Worm (Caenorhabditis elegans) whole organism, L2 larva: ENCODE results near the gene lron-10.
A peak's percentile ranks its signal among the peaks of the same experiment; 100 is the strongest.

Experiments
- C34F6.9 ChIP-seq: fragments of 150-350 bp; optimal IDR thresholded peaks from 2 replicates; lab custom pipeline; 2014; ENCODE audit warnings: missing biosample characterization, missing genetic modification characterization
- F13H6.1 ChIP-seq: sonication (generic microtip); optimal IDR thresholded peaks from 2 replicates; lab custom pipeline; 2016; ENCODE audit warnings: missing genetic modification characterization, missing compliant biosample characterization
- R02D3.7 ChIP-seq: fragments of 150-350 bp; optimal IDR thresholded peaks from 2 replicates; lab custom pipeline; 2014; ENCODE audit warnings: missing biosample characterization, missing genetic modification characterization
- Y55F3AM.14 ChIP-seq: fragments of 200-800 bp; sonication (Bioruptor generic); optimal IDR thresholded peaks from 2 replicates; lab custom pipeline; 2018; ENCODE audit warnings: mild to moderate bottlenecking, missing genetic modification characterization, missing compliant biosample characterization
- ZK546.5 ChIP-seq: sonication (generic microtip); optimal IDR thresholded peaks from 2 replicates; lab custom pipeline; 2017; ENCODE audit warnings: missing biosample characterization, missing genetic modification characterization
- alr-1 ChIP-seq: fragments of 150-350 bp; optimal IDR thresholded peaks from 2 replicates; lab custom pipeline; 2014; ENCODE audit warnings: missing biosample characterization, missing genetic modification characterization
- aly-2 ChIP-seq: fragments of 150-350 bp; optimal IDR thresholded peaks from 2 replicates; lab custom pipeline; 2014; ENCODE audit warnings: missing biosample characterization, missing genetic modification characterization
- ama-1 ChIP-seq: fragments of 150-350 bp; optimal IDR thresholded peaks from 2 replicates; lab custom pipeline; 2018; ENCODE audit warnings: inconsistent platforms
- blmp-1 ChIP-seq: sonication (generic microtip); optimal IDR thresholded peaks from 2 replicates; lab custom pipeline; 2017; ENCODE audit warnings: missing genetic modification characterization, mild to moderate bottlenecking, missing compliant biosample characterization, antibody characterized with exemption, moderate library complexity; ENCODE audit not compliant: insufficient read depth
- ceh-16 ChIP-seq: fragments of 150-350 bp; optimal IDR thresholded peaks from 2 replicates; lab custom pipeline; 2014; ENCODE audit warnings: missing biosample characterization, missing genetic modification characterization
- ceh-82 ChIP-seq: fragments of 150-350 bp; optimal IDR thresholded peaks from 2 replicates; lab custom pipeline; 2014; ENCODE audit warnings: missing biosample characterization, missing genetic modification characterization
- crh-2 ChIP-seq: sonication (generic microtip); optimal IDR thresholded peaks from 2 replicates; lab custom pipeline; 2017; ENCODE audit warnings: missing biosample characterization, missing genetic modification characterization
- dmd-4 ChIP-seq: sonication (generic microtip); optimal IDR thresholded peaks from 2 replicates; lab custom pipeline; 2017; ENCODE audit warnings: missing biosample characterization, missing genetic modification characterization
- egl-27 ChIP-seq: sonication (generic microtip); optimal IDR thresholded peaks from 3 replicates; lab custom pipeline; 2017; ENCODE audit warnings: missing biosample characterization, missing genetic modification reagents, missing genetic modification characterization
- elt-1 ChIP-seq: fragments of 150-350 bp; optimal IDR thresholded peaks from 2 replicates; lab custom pipeline; 2014; ENCODE audit warnings: missing biosample characterization, missing genetic modification characterization
- elt-3 ChIP-seq: sonication (generic microtip); optimal IDR thresholded peaks from 2 replicates; lab custom pipeline; 2017; ENCODE audit warnings: missing biosample characterization, missing genetic modification characterization
- fos-1 ChIP-seq: fragments of 150-350 bp; optimal IDR thresholded peaks from 2 replicates; lab custom pipeline; 2014; ENCODE audit warnings: missing biosample characterization, missing genetic modification characterization
- gmeb-1 ChIP-seq: fragments of 150-350 bp; optimal IDR thresholded peaks from 2 replicates; lab custom pipeline; 2014; ENCODE audit warnings: missing biosample characterization, missing genetic modification characterization
- lin-11 ChIP-seq: fragments of 150-350 bp; sonication (generic microtip); optimal IDR thresholded peaks from 2 replicates; lab custom pipeline; 2014; ENCODE audit warnings: missing biosample characterization, missing genetic modification characterization, inconsistent platforms, mixed read lengths
- lin-13 ChIP-seq: fragments of 150-350 bp; optimal IDR thresholded peaks from 2 replicates; lab custom pipeline; 2014; ENCODE audit warnings: missing biosample characterization, missing genetic modification reagents, missing genetic modification characterization
- lin-39 ChIP-seq: fragments of 150-350 bp; optimal IDR thresholded peaks from 2 replicates; lab custom pipeline; 2014; ENCODE audit warnings: missing biosample characterization, missing genetic modification reagents, missing genetic modification characterization
- lsy-2 ChIP-seq, 2 experiments: fragments of 150-350 bp in 1 of 2; sonication (generic microtip) in 1 of 2; optimal IDR thresholded peaks; 2 replicates each; lab custom pipeline; 2014 to 2017; ENCODE audit warnings: missing biosample characterization in 2 of 2, missing genetic modification characterization in 2 of 2
- mab-5 ChIP-seq: fragments of 150-350 bp; optimal IDR thresholded peaks from 2 replicates; lab custom pipeline; 2014; ENCODE audit warnings: missing biosample characterization, missing genetic modification characterization
- mbf-1 ChIP-seq: sonication (generic microtip); optimal IDR thresholded peaks from 2 replicates; lab custom pipeline; 2017; ENCODE audit warnings: missing biosample characterization, missing genetic modification characterization
- mdl-1 ChIP-seq, 2 experiments: fragments of 150-350 bp in 1 of 2; sonication (generic microtip) in 1 of 2; optimal IDR thresholded peaks; 2 replicates each; lab custom pipeline; 2017; ENCODE audit warnings: missing biosample characterization in 2 of 2, missing genetic modification characterization in 2 of 2
- nhr-10 ChIP-seq: sonication (generic microtip); optimal IDR thresholded peaks from 2 replicates; lab custom pipeline; 2017; ENCODE audit warnings: missing biosample characterization, missing genetic modification characterization
- nhr-11 ChIP-seq: fragments of 150-350 bp; optimal IDR thresholded peaks from 2 replicates; lab custom pipeline; 2014; ENCODE audit warnings: missing biosample characterization, missing genetic modification characterization
- nhr-12 ChIP-seq: fragments of 150-350 bp; optimal IDR thresholded peaks from 2 replicates; lab custom pipeline; 2014; ENCODE audit warnings: missing biosample characterization, missing genetic modification characterization
- nhr-129 ChIP-seq: fragments of 150-350 bp; optimal IDR thresholded peaks from 2 replicates; lab custom pipeline; 2014; ENCODE audit warnings: missing biosample characterization, missing genetic modification characterization
- nhr-21 ChIP-seq: fragments of 150-350 bp; optimal IDR thresholded peaks from 2 replicates; lab custom pipeline; 2014; ENCODE audit warnings: missing biosample characterization, missing genetic modification characterization
- nhr-23 ChIP-seq: fragments of 150-350 bp; optimal IDR thresholded peaks from 2 replicates; lab custom pipeline; 2014; ENCODE audit warnings: missing biosample characterization, missing genetic modification reagents, missing genetic modification characterization
- nhr-237 ChIP-seq: fragments of 150-350 bp; optimal IDR thresholded peaks from 2 replicates; lab custom pipeline; 2014; ENCODE audit warnings: missing biosample characterization, missing genetic modification characterization
- nhr-6 ChIP-seq: fragments of 150-350 bp; optimal IDR thresholded peaks from 2 replicates; lab custom pipeline; 2014; ENCODE audit warnings: missing biosample characterization, missing genetic modification characterization
- nhr-77 ChIP-seq: fragments of 150-350 bp; optimal IDR thresholded peaks from 2 replicates; lab custom pipeline; 2014; ENCODE audit warnings: missing biosample characterization, missing genetic modification characterization
- peb-1 ChIP-seq: fragments of 150-350 bp; optimal IDR thresholded peaks from 2 replicates; lab custom pipeline; 2014; ENCODE audit warnings: missing biosample characterization, missing genetic modification characterization
- sem-4 ChIP-seq: fragments of 150-350 bp; optimal IDR thresholded peaks from 2 replicates; lab custom pipeline; 2014; ENCODE audit warnings: missing biosample characterization, missing genetic modification reagents, missing genetic modification characterization
- skn-1 ChIP-seq: sonication (generic microtip); optimal IDR thresholded peaks from 2 replicates; lab custom pipeline; 2017; ENCODE audit warnings: missing biosample characterization, missing genetic modification characterization
- sma-3 ChIP-seq: sonication (generic microtip); optimal IDR thresholded peaks from 2 replicates; lab custom pipeline; 2016; ENCODE audit warnings: missing genetic modification reagents, missing genetic modification characterization, missing compliant biosample characterization
- sma-9 ChIP-seq, 2 experiments: fragments of 150-350 bp in 1 of 2; sonication (generic microtip) in 1 of 2; optimal IDR thresholded peaks; 2 replicates each; lab custom pipeline; 2014 to 2016; ENCODE audit warnings: missing genetic modification characterization in 2 of 2, mild to moderate bottlenecking in 1 of 2, missing biosample characterization in 1 of 2, missing compliant biosample characterization in 1 of 2, missing genetic modification reagents in 1 of 2, moderate library complexity in 1 of 2
- snpc-4 ChIP-seq: fragments of 150-350 bp; optimal IDR thresholded peaks from 2 replicates; lab custom pipeline; 2014; ENCODE audit warnings: missing biosample characterization, missing genetic modification characterization
- unc-39 ChIP-seq: fragments of 150-350 bp; optimal IDR thresholded peaks from 2 replicates; lab custom pipeline; 2014; ENCODE audit warnings: missing biosample characterization, missing genetic modification characterization
- unc-55 ChIP-seq: fragments of 150-350 bp; sonication (generic microtip); optimal IDR thresholded peaks from 3 replicates; lab custom pipeline; 2014; ENCODE audit warnings: missing biosample characterization, missing genetic modification reagents, missing genetic modification characterization
- unc-62 ChIP-seq: fragments of 150-350 bp; optimal IDR thresholded peaks from 2 replicates; lab custom pipeline; 2014; ENCODE audit warnings: missing biosample characterization, missing genetic modification reagents, missing genetic modification characterization
- zag-1 ChIP-seq: fragments of 150-350 bp; optimal IDR thresholded peaks from 2 replicates; lab custom pipeline; 2014; ENCODE audit warnings: missing biosample characterization, missing genetic modification characterization
- ztf-1 ChIP-seq: fragments of 200-800 bp; sonication (Bioruptor generic); conservative IDR thresholded peaks from 2 replicates; pipeline ENCODE4 v1.3.6; 2022; ENCODE audit warnings: missing genetic modification characterization, missing compliant biosample characterization
- ztf-11 ChIP-seq: sonication (generic microtip); optimal IDR thresholded peaks from 2 replicates; lab custom pipeline; 2017; ENCODE audit warnings: missing biosample characterization, missing genetic modification characterization
- ztf-4 ChIP-seq: fragments of 150-350 bp; optimal IDR thresholded peaks from 2 replicates; lab custom pipeline; 2014; ENCODE audit warnings: missing biosample characterization, missing genetic modification characterization

The lron-10 gene

DNA sequence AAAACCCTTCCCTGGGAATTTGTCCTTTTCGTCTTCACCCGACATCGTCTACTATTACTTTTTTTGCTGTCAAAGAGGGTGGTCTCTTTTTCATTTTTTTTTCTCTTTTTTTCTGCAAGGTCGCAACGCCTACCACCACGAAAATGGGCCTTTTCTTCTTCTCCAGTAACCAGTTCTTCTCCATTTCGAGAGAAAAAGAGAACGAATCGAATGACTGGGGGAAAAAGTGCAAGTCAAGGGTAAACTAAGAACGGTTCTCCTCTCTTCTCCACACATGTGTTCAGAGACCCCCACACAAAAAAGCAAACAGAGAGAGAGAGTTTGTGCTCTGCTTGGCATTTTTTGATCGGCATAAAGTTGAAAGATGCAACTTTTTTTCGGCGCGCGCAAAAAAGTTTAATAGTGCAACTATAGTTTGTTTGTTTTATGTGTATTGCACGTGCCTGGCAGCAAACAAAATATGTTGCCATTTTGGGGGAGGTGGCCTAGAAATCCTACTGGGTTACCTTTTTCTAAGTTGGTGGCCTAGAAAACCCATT lies 15.4 kb upstream of the lron-10 start (continued):
- TF ChIP-seq sma-9 (GFP tag; optimal IDR thresholded peaks at IDR 0.05; lab: Kevin White, UChicago) (peak; percentile 41), sma-9 (tag; optimal IDR thresholded peaks at IDR 0.05; lab: Kevin White, UChicago) (no peak), nhr-12 (tag; lab: Kevin White, UChicago) (no peak), C34F6.9 (no peak)

DNA sequence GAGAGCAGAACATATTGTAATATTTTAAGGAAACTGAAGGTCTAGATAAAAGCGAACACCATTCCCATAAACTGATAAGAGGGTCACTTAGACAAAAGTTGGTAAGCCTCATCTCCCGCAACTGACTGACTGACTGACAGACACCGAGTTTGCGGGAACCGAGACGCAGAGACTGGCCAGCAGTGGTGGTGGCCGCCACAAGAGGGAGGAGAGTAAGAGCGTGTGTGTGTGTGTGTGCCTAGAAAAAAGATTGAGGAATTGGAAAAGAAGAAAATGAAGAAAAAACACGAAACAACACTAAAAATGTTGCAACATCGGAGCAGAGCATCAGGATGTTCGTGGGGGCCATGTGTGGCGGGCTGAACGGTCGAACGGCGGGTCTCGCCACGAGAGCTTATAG lies 13.4 kb upstream of the lron-10 start:
- no peak for TF ChIP-seq ama-1 (lab: Kevin White, UChicago)
- no peak for TF ChIP-seq ztf-1 (GFP tag; lab: Robert Waterston, UW)
- TF ChIP-seq ztf-11 (tag; lab: Kevin White, UChicago), result no peak
- TF ChIP-seq mbf-1, result no peak
- no peak for TF ChIP-seq elt-1 (tag; lab: Kevin White, UChicago)
- TF ChIP-seq zag-1, result peak; percentile 17
- peak; percentile 32 for TF ChIP-seq fos-1
- no peak for TF ChIP-seq lin-13 (GFP tag; lab: Kevin White, UChicago)
- no peak for TF ChIP-seq nhr-10 (tag; lab: Kevin White, UChicago)
- no peak for TF ChIP-seq gmeb-1 (tag; lab: Kevin White, UChicago)
- no peak for TF ChIP-seq blmp-1
- TF ChIP-seq nhr-6, result no peak
- TF ChIP-seq Y55F3AM.14 (GFP tag; lab: Kevin White, UChicago), result peak; percentile 57
- no peak for TF ChIP-seq crh-2 (tag; lab: Kevin White, UChicago)

ce11 chrIII:10634034-10634433 lies 12.9 kb upstream of the lron-10 start:
- no peak for TF ChIP-seq elt-3 (tag; lab: Kevin White, UChicago)
- TF ChIP-seq mbf-1, result no peak
- peak; percentile 93 for TF ChIP-seq Y55F3AM.14 (GFP tag; lab: Kevin White, UChicago)
- peak; percentile 17 for TF ChIP-seq ZK546.5 (tag; lab: Kevin White, UChicago)
- no peak for TF ChIP-seq lin-39 (tag; lab: Kevin White, UChicago)
- peak; percentile 86 for TF ChIP-seq nhr-129
- TF ChIP-seq R02D3.7, result no peak
- peak; percentile 91 for TF ChIP-seq sma-3
- TF ChIP-seq alr-1 (tag; lab: Kevin White, UChicago), result no peak
- TF ChIP-seq ztf-11 (tag; lab: Kevin White, UChicago), result no peak
- TF ChIP-seq C34F6.9, result peak; percentile 85
- TF ChIP-seq sma-9 (GFP tag; optimal IDR thresholded peaks at IDR 0.05; lab: Kevin White, UChicago), result peak; percentile 94
- no peak for TF ChIP-seq sma-9 (tag; optimal IDR thresholded peaks at IDR 0.05; lab: Kevin White, UChicago)
- TF ChIP-seq sem-4 (tag; lab: Kevin White, UChicago), result peak; percentile 87
- no peak for TF ChIP-seq skn-1 (tag; lab: Kevin White, UChicago)
- TF ChIP-seq snpc-4 (tag; lab: Kevin White, UChicago), result peak; percentile 67
- TF ChIP-seq unc-55 (GFP tag; lab: Kevin White, UChicago), result peak; percentile 96
- peak; percentile 73 for TF ChIP-seq fos-1
- peak; percentile 91 for TF ChIP-seq lin-11
- TF ChIP-seq gmeb-1 (tag; lab: Kevin White, UChicago), result peak; percentile 54
- TF ChIP-seq nhr-21, result peak; percentile 87
- TF ChIP-seq mab-5 (tag; lab: Kevin White, UChicago), result peak; percentile 90
- peak; percentile 97 for TF ChIP-seq F13H6.1
- TF ChIP-seq ceh-82, result peak; percentile 83
- no peak for TF ChIP-seq nhr-77 (tag; lab: Kevin White, UChicago)
- peak; percentile 54 for TF ChIP-seq nhr-6
- TF ChIP-seq ama-1 (lab: Kevin White, UChicago), result no peak
- no peak for TF ChIP-seq peb-1
- TF ChIP-seq nhr-237 (tag; lab: Kevin White, UChicago), result no peak
- TF ChIP-seq unc-62 (GFP tag; lab: Kevin White, UChicago), result peak; percentile 67
- no peak for TF ChIP-seq ztf-1 (GFP tag; lab: Robert Waterston, UW)
- peak; percentile 4 for TF ChIP-seq nhr-10 (tag; lab: Kevin White, UChicago)
- TF ChIP-seq unc-39 (tag; lab: Kevin White, UChicago), result no peak
- no peak for TF ChIP-seq nhr-23
- TF ChIP-seq mdl-1 (tag; optimal IDR thresholded peaks at IDR 0.05; lab: Kevin White, UChicago), result peak; percentile 71 to 87
- peak; percentile 93 for TF ChIP-seq zag-1
- no peak for TF ChIP-seq nhr-12 (tag; lab: Kevin White, UChicago)
- peak; percentile 86 for TF ChIP-seq crh-2 (tag; lab: Kevin White, UChicago)
- no peak for TF ChIP-seq nhr-11
- peak; percentile 89 for TF ChIP-seq egl-27 (tag; lab: Kevin White, UChicago)
- peak; percentile 64 to 88 for TF ChIP-seq lsy-2 (tag; optimal IDR thresholded peaks at IDR 0.05; lab: Kevin White, UChicago)
- TF ChIP-seq blmp-1, result peak; percentile 57
- TF ChIP-seq lin-13 (GFP tag; lab: Kevin White, UChicago), result peak; percentile 86
- TF ChIP-seq dmd-4 (tag; lab: Kevin White, UChicago), result no peak
- no peak for TF ChIP-seq elt-1 (tag; lab: Kevin White, UChicago)
- peak; percentile 92 for TF ChIP-seq ceh-16
- TF ChIP-seq aly-2 (tag; lab: Kevin White, UChicago), result no peak
- peak; percentile 72 for TF ChIP-seq ztf-4 (tag; lab: Kevin White, UChicago)
